Worm (Caenorhabditis elegans) whole organism, young adult: Measurements from ENCODE around the gene toca-2.

ENCODE experiments used
- B0019.2 ChIP-seq: fragments of 200-800 bp; sonication (Bioruptor generic); conservative IDR thresholded peaks from 2 replicates; pipeline ENCODE4 v1.3.6; 2022; ENCODE audit warnings: missing genetic modification reagents, missing genetic modification characterization, missing compliant biosample characterization
- B0035.1 ChIP-seq: sonication (generic microtip); optimal IDR thresholded peaks from 2 replicates; lab custom pipeline; 2016; ENCODE audit warnings: missing genetic modification characterization, mild to moderate bottlenecking, missing compliant biosample characterization, missing genotype, missing genetic modification reagents
- C06A6.2 ChIP-seq: fragments of 200-800 bp; sonication (Bioruptor generic); conservative IDR thresholded peaks from 2 replicates; pipeline ENCODE4 v1.3.6; 2022; ENCODE audit warnings: missing genetic modification characterization, missing compliant biosample characterization
- D2030.7 ChIP-seq: fragments of 200-800 bp; sonication (Bioruptor generic); IDR thresholded peaks from 2 replicates; pipeline ENCODE4 v1.3.6; 2022; ENCODE audit warnings: missing genetic modification reagents, missing genetic modification characterization, missing compliant biosample characterization
- F10E7.11 ChIP-seq: sonication (generic microtip); optimal IDR thresholded peaks from 2 replicates; lab custom pipeline; 2017; ENCODE audit warnings: mild to moderate bottlenecking, missing genetic modification characterization, moderate library complexity, missing compliant biosample characterization
- F22D6.2 ChIP-seq: sonication (generic microtip); optimal IDR thresholded peaks from 2 replicates; lab custom pipeline; 2016; ENCODE audit warnings: mild to moderate bottlenecking, missing genetic modification characterization, missing compliant biosample characterization
- F23B12.7 ChIP-seq: sonication (generic microtip); optimal IDR thresholded peaks from 2 replicates; lab custom pipeline; 2017; ENCODE audit warnings: missing genetic modification characterization, mild to moderate bottlenecking, missing compliant biosample characterization, antibody characterized with exemption, moderate library complexity; ENCODE audit not compliant: insufficient read depth
- F39B2.1 ChIP-seq: fragments of 200-800 bp; sonication (Bioruptor generic); IDR thresholded peaks from 2 replicates; pipeline ENCODE4 v1.3.6; 2022; ENCODE audit warnings: missing genetic modification reagents, missing genetic modification characterization, missing compliant biosample characterization
- F49E8.2 ChIP-seq: sonication (generic microtip); optimal IDR thresholded peaks from 3 replicates; lab custom pipeline; 2017; ENCODE audit warnings: missing genetic modification characterization, mild to moderate bottlenecking, missing compliant biosample characterization, antibody characterized with exemption, moderate library complexity; ENCODE audit not compliant: insufficient read depth
- F55B11.4 ChIP-seq: sonication (generic microtip); optimal IDR thresholded peaks from 2 replicates; lab custom pipeline; 2016; ENCODE audit warnings: missing compliant biosample characterization, missing genetic modification characterization, borderline replicate concordance; ENCODE audit not compliant: insufficient read depth
- F57A8.1 ChIP-seq: fragments of 200-800 bp; sonication (Bioruptor generic); optimal IDR thresholded peaks from 2 replicates; lab custom pipeline; 2018; ENCODE audit warnings: mild to moderate bottlenecking, missing genetic modification characterization, moderate library complexity, missing compliant biosample characterization
- F57C9.4 ChIP-seq: sonication (generic microtip); optimal IDR thresholded peaks from 2 replicates; lab custom pipeline; 2017; ENCODE audit warnings: mild to moderate bottlenecking, missing genetic modification characterization, missing compliant biosample characterization
- T26A5.8 ChIP-seq: sonication (generic microtip); optimal IDR thresholded peaks from 2 replicates; lab custom pipeline; 2016; ENCODE audit warnings: missing genetic modification characterization, missing compliant biosample characterization
- Y53F4B.3 ChIP-seq: fragments of 200-800 bp; sonication (Bioruptor generic); IDR thresholded peaks from 2 replicates; pipeline ENCODE4 v1.3.6; 2022; ENCODE audit warnings: missing genetic modification reagents, missing genetic modification characterization, missing compliant biosample characterization
- Y67H2A.10 ChIP-seq: fragments of 200-800 bp; sonication (Bioruptor generic); conservative IDR thresholded peaks from 2 replicates; pipeline ENCODE4 v1.3.6; 2022; ENCODE audit warnings: missing genetic modification reagents, missing genetic modification characterization, missing compliant biosample characterization
- akir-1 ChIP-seq: fragments of 200-800 bp; sonication (Bioruptor generic); optimal IDR thresholded peaks from 2 replicates; lab custom pipeline; 2018; ENCODE audit warnings: mild to moderate bottlenecking, missing genetic modification characterization, moderate library complexity, missing compliant biosample characterization
- ama-1 ChIP-seq, 3 experiments: fragments of 150-350 bp in 1 of 3; sonication (generic microtip) in 2 of 3; optimal IDR thresholded peaks; 2 replicates each; lab custom pipeline; 2014 to 2018; ENCODE audit warnings: missing biosample characterization in 2 of 3, missing genetic modification characterization in 2 of 3, missing genetic modification reagents in 2 of 3
- aptf-2 ChIP-seq: fragments of 200-800 bp; sonication (Bioruptor generic); conservative IDR thresholded peaks from 2 replicates; pipeline ENCODE4 v1.3.6; 2022; ENCODE audit warnings: missing genetic modification reagents, missing genetic modification characterization, missing compliant biosample characterization
- atf-7 ChIP-seq: sonication (generic microtip); optimal IDR thresholded peaks from 2 replicates; lab custom pipeline; 2017; ENCODE audit warnings: mild to moderate bottlenecking, missing genetic modification characterization, missing compliant biosample characterization
- attf-3 ChIP-seq: fragments of 200-800 bp; sonication (Bioruptor generic); conservative IDR thresholded peaks from 2 replicates; pipeline ENCODE4 v1.3.6; 2022; ENCODE audit warnings: missing genetic modification reagents, missing genetic modification characterization, missing compliant biosample characterization
- cebp-2 ChIP-seq: fragments of 200-800 bp; sonication (Bioruptor generic); IDR thresholded peaks from 2 replicates; pipeline ENCODE4 v1.3.6; 2022; ENCODE audit warnings: missing genetic modification characterization, missing compliant biosample characterization
- ceh-27 ChIP-seq: fragments of 200-800 bp; sonication (Bioruptor generic); optimal IDR thresholded peaks from 2 replicates; lab custom pipeline; 2018; ENCODE audit warnings: mild to moderate bottlenecking, missing genetic modification characterization, moderate library complexity, missing compliant biosample characterization
- ceh-79 ChIP-seq: sonication (generic microtip); optimal IDR thresholded peaks from 2 replicates; lab custom pipeline; 2017; ENCODE audit warnings: mild to moderate bottlenecking, missing genetic modification characterization, missing compliant biosample characterization
- chd-7 ChIP-seq: sonication (generic microtip); optimal IDR thresholded peaks from 2 replicates; lab custom pipeline; 2016; ENCODE audit warnings: mild to moderate bottlenecking, missing genetic modification characterization, moderate library complexity, missing compliant biosample characterization
- dpff-1 ChIP-seq: sonication (generic microtip); optimal IDR thresholded peaks from 2 replicates; lab custom pipeline; 2017; ENCODE audit warnings: mild to moderate bottlenecking, missing genetic modification characterization, missing compliant biosample characterization
- egl-18 ChIP-seq: fragments of 200-800 bp; sonication (Bioruptor generic); IDR thresholded peaks from 2 replicates; pipeline ENCODE4 v1.3.6; 2022; ENCODE audit warnings: missing genetic modification reagents, missing genetic modification characterization, missing compliant biosample characterization
- hmg-1.2 ChIP-seq: fragments of 200-800 bp; sonication (Bioruptor generic); IDR thresholded peaks from 2 replicates; pipeline ENCODE4 v1.3.6; 2022; ENCODE audit warnings: missing genetic modification reagents, missing genetic modification characterization, missing compliant biosample characterization
- hsf-1 ChIP-seq: fragments of 200-800 bp; sonication (Bioruptor generic); IDR thresholded peaks from 2 replicates; pipeline ENCODE4 v1.3.6; 2022; ENCODE audit warnings: missing genetic modification reagents, missing genetic modification characterization, missing compliant biosample characterization
- let-526 ChIP-seq: fragments of 200-800 bp; sonication (Bioruptor generic); IDR thresholded peaks from 2 replicates; pipeline ENCODE4 v1.3.6; 2022; ENCODE audit warnings: missing genetic modification reagents, missing genetic modification characterization, missing compliant biosample characterization
- lin-54 ChIP-seq: fragments of 200-800 bp; sonication (Bioruptor generic); optimal IDR thresholded peaks from 2 replicates; lab custom pipeline; 2018; ENCODE audit warnings: mild to moderate bottlenecking, missing genetic modification characterization, missing compliant biosample characterization
- lsl-1 ChIP-seq: fragments of 200-800 bp; sonication (Bioruptor generic); optimal IDR thresholded peaks from 2 replicates; lab custom pipeline; 2018; ENCODE audit warnings: mild to moderate bottlenecking, missing genetic modification characterization, moderate library complexity, missing compliant biosample characterization
- lsy-27 ChIP-seq: sonication (generic microtip); optimal IDR thresholded peaks from 2 replicates; lab custom pipeline; 2017; ENCODE audit warnings: missing genetic modification characterization, mild to moderate bottlenecking, missing compliant biosample characterization, antibody characterized with exemption, missing genotype, borderline replicate concordance; ENCODE audit not compliant: insufficient read depth
- mcd-1 ChIP-seq: fragments of 200-800 bp; sonication (Bioruptor generic); IDR thresholded peaks from 2 replicates; pipeline ENCODE4 v1.3.6; 2022; ENCODE audit warnings: missing genetic modification reagents, missing genetic modification characterization, missing compliant biosample characterization
- mel-28 ChIP-seq: sonication (generic microtip); optimal IDR thresholded peaks from 2 replicates; lab custom pipeline; 2016; ENCODE audit warnings: borderline replicate concordance, mild to moderate bottlenecking, missing genetic modification characterization, missing compliant biosample characterization
- mes-4 ChIP-seq: sonication (generic microtip); optimal IDR thresholded peaks from 2 replicates; lab custom pipeline; 2016; ENCODE audit warnings: missing genotype, missing genetic modification characterization, missing compliant biosample characterization
- mxl-1 ChIP-seq: sonication (generic microtip); optimal IDR thresholded peaks from 2 replicates; lab custom pipeline; 2016; ENCODE audit warnings: missing genetic modification characterization, missing compliant biosample characterization
- nfya-2 ChIP-seq: fragments of 200-800 bp; sonication (Bioruptor generic); IDR thresholded peaks from 2 replicates; pipeline ENCODE4 v1.3.6; 2022; ENCODE audit warnings: missing genetic modification reagents, missing genetic modification characterization, missing compliant biosample characterization
- nfyb-1 ChIP-seq: fragments of 200-800 bp; sonication (Bioruptor generic); IDR thresholded peaks from 2 replicates; pipeline ENCODE4 v1.3.6; 2022; ENCODE audit warnings: missing genetic modification reagents, missing genetic modification characterization, missing compliant biosample characterization
- nhr-27 ChIP-seq: fragments of 200-800 bp; sonication (Bioruptor generic); optimal IDR thresholded peaks from 2 replicates; lab custom pipeline; 2018; ENCODE audit warnings: mild to moderate bottlenecking, missing genetic modification characterization, moderate library complexity, missing compliant biosample characterization
- nhr-90 ChIP-seq: sonication (generic microtip); optimal IDR thresholded peaks from 2 replicates; lab custom pipeline; 2016; ENCODE audit warnings: missing genotype, mild to moderate bottlenecking, missing genetic modification characterization, missing compliant biosample characterization
- snpc-1.1 ChIP-seq: sonication (generic microtip); optimal IDR thresholded peaks from 2 replicates; lab custom pipeline; 2017; ENCODE audit warnings: missing genetic modification characterization, mild to moderate bottlenecking, missing compliant biosample characterization, antibody characterized with exemption, moderate library complexity, missing genotype, missing genetic modification reagents; ENCODE audit not compliant: insufficient read depth
- snpc-3.4 ChIP-seq: sonication (generic microtip); optimal IDR thresholded peaks from 2 replicates; lab custom pipeline; 2017; ENCODE audit warnings: missing genetic modification characterization, mild to moderate bottlenecking, missing compliant biosample characterization, antibody characterized with exemption, moderate library complexity, missing genotype, missing genetic modification reagents
- unc-62 ChIP-seq: fragments of 150-350 bp; optimal IDR thresholded peaks from 2 replicates; lab custom pipeline; 2014; ENCODE audit warnings: missing biosample characterization, missing genetic modification reagents, missing genetic modification characterization
- ztf-18 ChIP-seq: sonication (generic microtip); optimal IDR thresholded peaks from 2 replicates; lab custom pipeline; 2016; ENCODE audit warnings: missing genotype, mild to moderate bottlenecking, missing genetic modification characterization, missing compliant biosample characterization
- ztf-25 ChIP-seq: fragments of 200-800 bp; sonication (Bioruptor generic); IDR thresholded peaks from 2 replicates; pipeline ENCODE4 v1.3.6; 2022; ENCODE audit warnings: missing genetic modification reagents, missing genetic modification characterization, missing compliant biosample characterization
- ztf-28 ChIP-seq: fragments of 200-800 bp; sonication (Bioruptor generic); IDR thresholded peaks from 2 replicates; pipeline ENCODE4 v1.3.6; 2022; ENCODE audit warnings: missing genetic modification reagents, missing genetic modification characterization, missing compliant biosample characterization

Gene toca-2

ce11 chrIII:13768074-13768662 lies 12.5 kb downstream of the toca-2 start, which contains the start of gene rml-1 (continued):
- TF ChIP-seq dpff-1 (tag; lab: Kevin White, UChicago) (no peak), hsf-1 (0 out of 2 replicates have a peak, but pooled peaks have one; percentile 58), egl-18 (GFP tag; lab: Robert Waterston, UW) (no peak), ceh-27 (GFP tag; lab: Kevin White, UChicago) (no peak), mxl-1 (no peak), nfyb-1 (GFP tag; lab: Robert Waterston, UW) (no peak), nhr-90 (tag; lab: Kevin White, UChicago) (no peak), aptf-2 (no peak), snpc-3.4 (peak; percentile 51), mel-28 (tag; lab: Kevin White, UChicago) (no peak), cebp-2 (GFP tag; lab: Robert Waterston, UW) (no peak), F39B2.1 (GFP tag; lab: Robert Waterston, UW) (no peak), ztf-25 (no peak), B0035.1 (no peak), ceh-79 (tag; lab: Kevin White, UChicago) (no peak), Y67H2A.10 (GFP tag; lab: Robert Waterston, UW) (no peak), C06A6.2 (GFP tag; lab: Robert Waterston, UW) (no peak), F23B12.7 (no peak), F49E8.2 (peak; percentile 81), F22D6.2 (tag; lab: Kevin White, UChicago) (no peak)

DNA sequence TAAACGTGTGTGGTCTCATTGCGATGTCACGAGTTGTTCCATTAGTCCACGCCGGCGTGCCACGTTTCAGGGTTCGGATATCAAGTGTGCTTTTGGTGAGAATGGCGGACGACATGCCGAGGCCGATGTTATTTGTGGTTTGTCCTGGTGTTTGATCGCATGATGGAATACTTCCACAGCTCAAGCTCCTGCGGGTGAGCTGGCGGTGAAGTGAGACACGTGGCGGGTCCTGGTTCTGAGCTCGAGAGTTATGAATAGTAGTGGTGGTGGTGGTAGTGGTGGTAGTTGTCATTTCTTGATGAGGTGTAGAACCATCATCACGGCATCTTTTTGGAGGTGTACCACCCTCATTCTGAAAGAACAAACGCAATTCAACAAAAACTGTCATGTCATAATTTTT lies 14.3 kb downstream of the toca-2 start:
- no peak for TF ChIP-seq ztf-28 (GFP tag; lab: Robert Waterston, UW)
- TF ChIP-seq lsy-27 (tag; lab: Kevin White, UChicago): no peak
- no peak for TF ChIP-seq Y53F4B.3
- TF ChIP-seq lsl-1 (GFP tag; lab: Kevin White, UChicago): no peak
- TF ChIP-seq C06A6.2 (GFP tag; lab: Robert Waterston, UW): no peak
- no peak for TF ChIP-seq T26A5.8 (tag; lab: Kevin White, UChicago)
- no peak for TF ChIP-seq ama-1 (optimal IDR thresholded peaks at IDR 0.05; lab: Kevin White, UChicago)
- TF ChIP-seq ama-1 (GFP tag; optimal IDR thresholded peaks at IDR 0.05; lab: Kevin White, UChicago): no peak
- no peak for TF ChIP-seq nfya-2 (GFP tag; lab: Robert Waterston, UW)
- TF ChIP-seq akir-1: no peak
- TF ChIP-seq unc-62 (GFP tag; lab: Kevin White, UChicago): no peak
- TF ChIP-seq ztf-18 (tag; lab: Kevin White, UChicago): no peak
- no peak for TF ChIP-seq atf-7 (tag; lab: Kevin White, UChicago)
- no peak for TF ChIP-seq chd-7 (tag; lab: Kevin White, UChicago)

DNA sequence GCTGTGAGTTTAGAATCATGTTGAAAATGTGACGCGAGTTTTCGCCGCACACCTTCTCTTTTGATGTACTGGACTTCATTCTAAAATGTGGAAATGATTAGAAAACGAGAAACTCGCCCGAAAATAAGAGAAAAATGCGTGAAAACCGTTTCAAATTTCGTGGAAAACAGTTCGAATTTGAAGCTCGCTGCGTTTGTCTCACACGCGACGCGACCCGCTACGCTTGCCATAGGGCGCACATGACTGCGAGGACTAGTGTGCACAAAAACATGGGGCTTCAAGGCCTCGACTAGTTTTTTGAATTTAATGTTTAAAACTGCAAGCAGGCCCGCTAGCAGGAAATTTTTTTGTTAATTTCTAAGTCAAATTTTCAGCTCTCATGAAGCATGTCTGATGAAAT lies 15.4 kb downstream of the toca-2 start, which contains the start of the genes cyk-4 and pdr-1:
Gene cyk-4, minus strand, starts transcription at position 80 of the 400 bp plus-strand sequence.
Gene pdr-1, plus strand, starts transcription at position 369 of the 400 bp plus-strand sequence.
- TF ChIP-seq F23B12.7: peak; percentile 27
- no peak for TF ChIP-seq attf-3 (GFP tag; lab: Robert Waterston, UW)
- TF ChIP-seq F57A8.1 (GFP tag; lab: Kevin White, UChicago): no peak
- no peak for TF ChIP-seq F55B11.4 (tag; lab: Kevin White, UChicago)
- peak; percentile 83 for TF ChIP-seq mcd-1
- peak; percentile 58 for TF ChIP-seq lin-54 (GFP tag; lab: Kevin White, UChicago)
- peak; percentile 63 for TF ChIP-seq D2030.7 (GFP tag; lab: Robert Waterston, UW)
- TF ChIP-seq Y67H2A.10 (GFP tag; lab: Robert Waterston, UW): no peak
- TF ChIP-seq snpc-1.1 (tag; lab: Kevin White, UChicago): no peak
- no peak for TF ChIP-seq nhr-27
- TF ChIP-seq B0019.2: no peak
- TF ChIP-seq hmg-1.2 (GFP tag; lab: Robert Waterston, UW): peak; percentile 22; the same call in 1 of the 2 replicates
- no peak for TF ChIP-seq C06A6.2 (GFP tag; lab: Robert Waterston, UW)
- no peak for TF ChIP-seq F57C9.4
- no peak for TF ChIP-seq mes-4 (tag; lab: Kevin White, UChicago)
- no peak for TF ChIP-seq F10E7.11 (tag; lab: Kevin White, UChicago)
- no peak for TF ChIP-seq let-526 (GFP tag; lab: Robert Waterston, UW)
